Worm (Caenorhabditis elegans): ENCODE results near the gene scl-13.

The scl-13 gene

ce11 chrV:3843926-3844325 is 32.5 kb upstream of the scl-13 start, which contains the start of gene ugt-32:
Gene ugt-32, minus strand, starts transcription at chrV:3844007.
- TF ChIP-seq lim-6 (tag; optimal IDR thresholded peaks at IDR 0.05) (no peak), fkh-10 (GFP tag; optimal IDR thresholded peaks at IDR 0.05) (no peak), ama-1 (optimal IDR thresholded peaks at IDR 0.05) (no peak), hlh-6 (tag; optimal IDR thresholded peaks at IDR 0.05) (no peak), K09A11.1 (tag; optimal IDR thresholded peaks at IDR 0.05; ENCODE audit: insufficient read depth) (no peak), unc-55 (GFP tag; optimal IDR thresholded peaks at IDR 0.05) (no peak), ceh-2 (tag; optimal IDR thresholded peaks at IDR 0.05) (no peak), ceh-22 (tag; optimal IDR thresholded peaks at IDR 0.05) (no peak), madf-2 (tag; optimal IDR thresholded peaks at IDR 0.05) (no peak), F13H6.1 (tag; optimal IDR thresholded peaks at IDR 0.05) (no peak), ceh-14 (tag; optimal IDR thresholded peaks at IDR 0.05) (no peak), pag-3 (tag; optimal IDR thresholded peaks at IDR 0.05; ENCODE audit: borderline replicate concordance) (no peak), elt-4 (tag; optimal IDR thresholded peaks at IDR 0.05) (no peak), elt-2 (tag; optimal IDR thresholded peaks at IDR 0.05) (no peak)

ce11 chrV:3841462-3841861 is 30.0 kb upstream of the scl-13 start:
- TF ChIP-seq npax-4 (tag; optimal IDR thresholded peaks at IDR 0.05): no peak
- no peak for TF ChIP-seq ceh-45 (GFP tag; IDR thresholded peaks at IDR 0.05)
- no peak for TF ChIP-seq F13H6.1 (tag; optimal IDR thresholded peaks at IDR 0.05)
- no peak for TF ChIP-seq fkh-10 (GFP tag; optimal IDR thresholded peaks at IDR 0.05)
- no peak for TF ChIP-seq elt-4 (tag; optimal IDR thresholded peaks at IDR 0.05)
- no peak for TF ChIP-seq elt-2 (tag; optimal IDR thresholded peaks at IDR 0.05)
- no peak for TF ChIP-seq che-1 (tag; optimal IDR thresholded peaks at IDR 0.05)

- TF ChIP-seq nfya-1 (tag; optimal IDR thresholded peaks at IDR 0.05) (peak; percentile 78), npax-4 (tag; optimal IDR thresholded peaks at IDR 0.05) (no peak)
Observed at ce11 chrV:3832661-3833060, 21.2 kb upstream of the scl-13 start.

ce11 chrV:3832103-3832502 is 20.7 kb upstream of the scl-13 start:
- TF ChIP-seq nhr-232 (tag; optimal IDR thresholded peaks at IDR 0.05): no peak
- TF ChIP-seq ztf-16 (tag; optimal IDR thresholded peaks at IDR 0.05): no peak
- no peak for TF ChIP-seq mec-3 (tag; optimal IDR thresholded peaks at IDR 0.05; ENCODE audit: borderline replicate concordance)
- TF ChIP-seq unc-42 (tag; optimal IDR thresholded peaks at IDR 0.05): no peak
- TF ChIP-seq unc-86 (tag; optimal IDR thresholded peaks at IDR 0.05): no peak
- no peak for TF ChIP-seq npax-4 (tag; optimal IDR thresholded peaks at IDR 0.05)
- TF ChIP-seq ref-2 (tag; optimal IDR thresholded peaks at IDR 0.05): no peak
- TF ChIP-seq unc-55 (GFP tag; optimal IDR thresholded peaks at IDR 0.05): no peak
- TF ChIP-seq ceh-9 (tag; optimal IDR thresholded peaks at IDR 0.05): no peak
- TF ChIP-seq ceh-45 (GFP tag; IDR thresholded peaks at IDR 0.05): no peak
- TF ChIP-seq pha-4 (tag; optimal IDR thresholded peaks at IDR 0.05): no peak
- TF ChIP-seq ceh-19 (GFP tag; optimal IDR thresholded peaks at IDR 0.05): no peak

- no peak for TF ChIP-seq sox-2 (GFP tag; IDR thresholded peaks at IDR 0.05)
Observed at ce11 chrV:3831616-3832015, 20.2 kb upstream of the scl-13 start, which contains the start of gene H10D18.5. Gene H10D18.5, minus strand, starts transcription at chrV:3831716.

- TF ChIP-seq dve-1 (tag; optimal IDR thresholded peaks at IDR 0.05): no peak
- TF ChIP-seq ceh-24 (tag; optimal IDR thresholded peaks at IDR 0.05): no peak
- TF ChIP-seq K09A11.1 (tag; optimal IDR thresholded peaks at IDR 0.05; ENCODE audit: insufficient read depth): no peak
- TF ChIP-seq nhr-232 (tag; optimal IDR thresholded peaks at IDR 0.05): no peak
- no peak for TF ChIP-seq tbx-2 (tag; optimal IDR thresholded peaks at IDR 0.05)
- TF ChIP-seq ceh-31 (tag; optimal IDR thresholded peaks at IDR 0.05): no peak
- no peak for TF ChIP-seq ceh-34 (tag; optimal IDR thresholded peaks at IDR 0.05)
- TF ChIP-seq gmeb-2 (tag; optimal IDR thresholded peaks at IDR 0.05): no peak
- no peak for TF ChIP-seq mec-3 (tag; optimal IDR thresholded peaks at IDR 0.05; ENCODE audit: borderline replicate concordance)
- no peak for TF ChIP-seq sox-4 (tag; optimal IDR thresholded peaks at IDR 0.05)
- TF ChIP-seq pha-2 (tag; optimal IDR thresholded peaks at IDR 0.05): no peak
- TF ChIP-seq dmd-4 (tag; optimal IDR thresholded peaks at IDR 0.05; ENCODE audit: borderline replicate concordance): no peak
Observed at ce11 chrV:3825190-3825589, 13.7 kb upstream of the scl-13 start.

All from whole organism, late embryonic.